Fruit fly (Drosophila melanogaster) whole organism, embryonic: ENCODE results near the gene Gbs-76A.
A peak's percentile ranks its signal among the peaks of the same experiment; 100 is the strongest.

ENCODE experiments used
- Blimp-1 ChIP-seq: fragments of 200-800 bp; sonication (Bioruptor generic); optimal IDR thresholded peaks from 3 replicates; lab custom pipeline; 2018; ENCODE audit warnings: missing biosample characterization, missing genetic modification characterization, mild to moderate bottlenecking, moderate library complexity, missing genetic modification reagents
- CG10147 ChIP-seq: fragments of 200-800 bp; sonication (Bioruptor generic); optimal IDR thresholded peaks from 2 replicates; lab custom pipeline; 2019; ENCODE audit warnings: missing biosample characterization, mild to moderate bottlenecking, missing genetic modification characterization, moderate library complexity
- CG1024 ChIP-seq: fragments of 200-800 bp; sonication (Bioruptor generic); IDR thresholded peaks from 2 replicates; pipeline ENCODE4 v1.3.6; 2022; ENCODE audit warnings: missing biosample characterization, missing genetic modification characterization
- CG12071 ChIP-seq: fragments of 200-800 bp; sonication (Bioruptor generic); optimal IDR thresholded peaks from 3 replicates; lab custom pipeline; 2018; ENCODE audit warnings: missing biosample characterization, mild to moderate bottlenecking, missing genetic modification characterization
- CG1233 ChIP-seq: fragments of 200-800 bp; sonication (Bioruptor generic); optimal IDR thresholded peaks from 4 replicates; lab custom pipeline; 2018; ENCODE audit warnings: missing biosample characterization, mild to moderate bottlenecking, missing genetic modification characterization
- CG12744 ChIP-seq: fragments of 200-800 bp; sonication (Bioruptor generic); optimal IDR thresholded peaks from 2 replicates; lab custom pipeline; 2016; ENCODE audit warnings: missing biosample characterization, missing genetic modification characterization
- CG13123 ChIP-seq: fragments of 200-800 bp; sonication (Bioruptor generic); optimal IDR thresholded peaks from 2 replicates; lab custom pipeline; 2016; ENCODE audit warnings: missing biosample characterization, missing genetic modification characterization
- CG15514 ChIP-seq: fragments of 200-800 bp; sonication (Bioruptor generic); optimal IDR thresholded peaks from 3 replicates; lab custom pipeline; 2017; ENCODE audit warnings: missing biosample characterization, missing genetic modification characterization, mild to moderate bottlenecking, moderate library complexity, missing genetic modification reagents
- CG17359 ChIP-seq: fragments of 200-800 bp; sonication (Bioruptor generic); optimal IDR thresholded peaks from 3 replicates; lab custom pipeline; 2018; ENCODE audit warnings: missing biosample characterization, mild to moderate bottlenecking, missing genetic modification characterization, moderate library complexity
- CG17385 ChIP-seq: fragments of 200-800 bp; sonication (Bioruptor generic); optimal IDR thresholded peaks from 3 replicates; lab custom pipeline; 2018; ENCODE audit warnings: missing biosample characterization, mild to moderate bottlenecking, missing genetic modification characterization
- CG1832 ChIP-seq: fragments of 200-800 bp; sonication (Bioruptor generic); optimal IDR thresholded peaks from 2 replicates; lab custom pipeline; 2017; ENCODE audit warnings: missing biosample characterization, mild to moderate bottlenecking, missing genetic modification characterization, inconsistent platforms
- CG18599 ChIP-seq: fragments of 200-800 bp; sonication (Bioruptor generic); optimal IDR thresholded peaks from 3 replicates; lab custom pipeline; 2017; ENCODE audit warnings: missing biosample characterization, missing genetic modification characterization, mild to moderate bottlenecking, moderate library complexity, missing genetic modification reagents
- CG33213 ChIP-seq: fragments of 200-800 bp; sonication (Bioruptor generic); optimal IDR thresholded peaks from 3 replicates; lab custom pipeline; 2016; ENCODE audit warnings: missing biosample characterization, missing genetic modification characterization
- CG4854 ChIP-seq: fragments of 200-800 bp; sonication (Bioruptor generic); optimal IDR thresholded peaks from 2 replicates; lab custom pipeline; 2016; ENCODE audit warnings: missing biosample characterization, missing genetic modification characterization, inconsistent platforms
- CG6654 ChIP-seq: fragments of 200-800 bp; sonication (Bioruptor generic); optimal IDR thresholded peaks from 2 replicates; lab custom pipeline; 2017; ENCODE audit warnings: missing biosample characterization, mild to moderate bottlenecking, missing genetic modification characterization
- CG7928 ChIP-seq: fragments of 200-800 bp; sonication (Bioruptor generic); optimal IDR thresholded peaks from 2 replicates; lab custom pipeline; 2017; ENCODE audit warnings: missing biosample characterization, mild to moderate bottlenecking, missing genetic modification characterization
- CG8388 ChIP-seq: fragments of 200-800 bp; sonication (Bioruptor generic); optimal IDR thresholded peaks from 2 replicates; lab custom pipeline; 2019; ENCODE audit warnings: missing biosample characterization, mild to moderate bottlenecking, missing genetic modification characterization, moderate library complexity
- CkIIα-i1 ChIP-seq: fragments of 200-800 bp; sonication (Bioruptor generic); IDR thresholded peaks from 2 replicates; pipeline ENCODE4 v1.3.6; 2022; ENCODE audit warnings: missing biosample characterization, missing genetic modification characterization
- ERR ChIP-seq: fragments of 200-800 bp; sonication (Bioruptor generic); optimal IDR thresholded peaks from 2 replicates; lab custom pipeline; 2016; ENCODE audit warnings: missing biosample characterization, missing genetic modification characterization
- HHEX ChIP-seq: fragments of 200-800 bp; sonication (Bioruptor generic); optimal IDR thresholded peaks from 3 replicates; lab custom pipeline; 2017; ENCODE audit warnings: missing biosample characterization, mild to moderate bottlenecking, missing genetic modification characterization, missing genetic modification reagents
- Hr78 ChIP-seq, 2 experiments: fragments of 200-800 bp in 1 of 2; fragments of >200 bp in 1 of 2; sonication (Bioruptor generic) in 1 of 2; optimal IDR thresholded peaks; 2 replicates each; lab custom pipeline; 2017 to 2019; ENCODE audit warnings: missing biosample characterization in 2 of 2, missing genetic modification characterization in 2 of 2, mild to moderate bottlenecking in 1 of 2, moderate library complexity in 1 of 2
- Hsf ChIP-seq: fragments of 200-800 bp; sonication (Bioruptor generic); optimal IDR thresholded peaks from 3 replicates; lab custom pipeline; 2016; ENCODE audit warnings: missing biosample characterization, missing genetic modification characterization
- Nf-YA ChIP-seq: fragments of 200-800 bp; sonication (Bioruptor generic); IDR thresholded peaks from 2 replicates; pipeline ENCODE4 v1.3.6; 2022; ENCODE audit warnings: missing biosample characterization, missing genetic modification characterization
- Ptx1 ChIP-seq: fragments of 200-800 bp; sonication (Bioruptor generic); IDR thresholded peaks from 2 replicates; pipeline ENCODE4 v1.3.6; 2022; ENCODE audit warnings: missing biosample characterization, missing genetic modification characterization
- Rfx ChIP-seq: fragments of 200-800 bp; sonication (Bioruptor generic); IDR thresholded peaks from 2 replicates; pipeline ENCODE4 v1.3.6; 2022; ENCODE audit warnings: missing biosample characterization, missing genetic modification characterization
- Sry-δ ChIP-seq: fragments of 200-800 bp; sonication (Bioruptor generic); optimal IDR thresholded peaks from 2 replicates; lab custom pipeline; 2016; ENCODE audit warnings: missing biosample characterization, missing genetic modification characterization
- Xrp1 ChIP-seq: fragments of 200-800 bp; sonication (Bioruptor generic); IDR thresholded peaks from 2 replicates; pipeline ENCODE4 v1.3.6; 2022; ENCODE audit warnings: missing biosample characterization, missing genetic modification characterization
- ase ChIP-seq: fragments of 200-800 bp; sonication (Bioruptor generic); IDR thresholded peaks from 3 replicates; pipeline ENCODE4 v1.3.6; 2022; ENCODE audit warnings: missing biosample characterization, missing genetic modification characterization
- cad ChIP-seq: fragments of >200 bp; optimal IDR thresholded peaks from 2 replicates; lab custom pipeline; 2017; ENCODE audit warnings: missing biosample characterization, missing genetic modification characterization
- dm ChIP-seq: fragments of 200-800 bp; sonication (Bioruptor generic); optimal IDR thresholded peaks from 3 replicates; lab custom pipeline; 2016; ENCODE audit warnings: missing biosample characterization, missing genetic modification characterization
- dmrt11E ChIP-seq: fragments of 200-800 bp; sonication (Bioruptor generic); optimal IDR thresholded peaks from 3 replicates; lab custom pipeline; 2018; ENCODE audit warnings: missing biosample characterization, mild to moderate bottlenecking, missing genetic modification characterization, moderate library complexity
- esg ChIP-seq: fragments of 200-800 bp; sonication (Bioruptor generic); conservative IDR thresholded peaks from 2 replicates; pipeline ENCODE4 v1.3.6; 2022; ENCODE audit warnings: missing biosample characterization, missing genetic modification characterization
- ftz-f1 ChIP-seq: fragments of 200-800 bp; sonication (Bioruptor generic); optimal IDR thresholded peaks from 2 replicates; lab custom pipeline; 2016; ENCODE audit warnings: missing biosample characterization, missing genetic modification characterization
- her ChIP-seq: fragments of 200-800 bp; sonication (Bioruptor generic); optimal IDR thresholded peaks from 2 replicates; lab custom pipeline; 2016; ENCODE audit warnings: missing biosample characterization, missing genetic modification characterization
- hkb ChIP-seq, 2 experiments: fragments of 200-800 bp in 1 of 2; fragments of >200 bp in 1 of 2; sonication (Bioruptor generic) in 1 of 2; IDR thresholded peaks in 1 of 2; optimal IDR thresholded peaks in 1 of 2; 2 replicates each; pipeline versions ENCODE4 v1.3.6 to Lab custom; 2017 to 2022; ENCODE audit warnings: missing biosample characterization in 1 of 2, missing genetic modification characterization in 1 of 2
- insv ChIP-seq, 2 experiments: fragments of 200-800 bp; sonication (Bioruptor generic); optimal IDR thresholded peaks; 3 replicates each; lab custom pipeline; 2016 to 2018; ENCODE audit warnings: missing biosample characterization in 2 of 2, missing genetic modification characterization in 2 of 2
- lola ChIP-seq, 3 experiments: fragments of >200 bp in 2 of 3; fragments of 200-800 bp in 1 of 3; sonication (Bioruptor generic) in 1 of 3; optimal IDR thresholded peaks; 2 replicates each; lab custom pipeline; 2017 to 2019; ENCODE audit warnings: missing biosample characterization in 3 of 3, missing genetic modification characterization in 3 of 3, mild to moderate bottlenecking in 1 of 3, moderate library complexity in 1 of 3
- maf-S ChIP-seq: fragments of 200-800 bp; sonication (Bioruptor generic); optimal IDR thresholded peaks from 2 replicates; lab custom pipeline; 2016; ENCODE audit warnings: missing biosample characterization, missing genetic modification characterization
- pan ChIP-seq, 4 experiments: fragments of >200 bp in 3 of 4; fragments of 200-800 bp in 1 of 4; sonication (Bioruptor generic) in 1 of 4; optimal IDR thresholded peaks in 3 of 4; IDR thresholded peaks in 1 of 4; 2 replicates each; pipeline versions ENCODE4 v1.3.6 to Lab custom; 2017 to 2022; ENCODE audit warnings: missing biosample characterization in 2 of 4, missing genetic modification characterization in 2 of 4, mixed read lengths in 1 of 4
- pfk ChIP-seq: fragments of 200-800 bp; sonication (Bioruptor generic); optimal IDR thresholded peaks from 2 replicates; lab custom pipeline; 2018; ENCODE audit warnings: missing biosample characterization, mild to moderate bottlenecking, missing genetic modification characterization, moderate library complexity
- pita ChIP-seq: fragments of 200-800 bp; sonication (Bioruptor generic); optimal IDR thresholded peaks from 2 replicates; lab custom pipeline; 2017; ENCODE audit warnings: missing biosample characterization, mild to moderate bottlenecking, missing genetic modification characterization
- run ChIP-seq: fragments of 200-800 bp; sonication (Bioruptor generic); optimal IDR thresholded peaks from 3 replicates; lab custom pipeline; 2018; ENCODE audit warnings: missing biosample characterization, mild to moderate bottlenecking, missing genetic modification characterization
- sc ChIP-seq, 3 experiments: fragments of >200 bp in 2 of 3; fragments of 200-800 bp in 1 of 3; sonication (Bioruptor generic) in 1 of 3; optimal IDR thresholded peaks; 2 replicates in 2 of 3; 3 replicates in 1 of 3; lab custom pipeline; 2017; ENCODE audit warnings: mild to moderate bottlenecking in 1 of 3, missing biosample characterization in 1 of 3, missing genetic modification characterization in 1 of 3, missing genetic modification reagents in 1 of 3
- seq ChIP-seq: fragments of 200-800 bp; sonication (Bioruptor generic); IDR thresholded peaks from 2 replicates; pipeline ENCODE4 v1.3.6; 2022; ENCODE audit warnings: missing biosample characterization, missing genetic modification characterization
- sob ChIP-seq: fragments of 200-800 bp; sonication (Bioruptor generic); IDR thresholded peaks from 2 replicates; pipeline ENCODE4 v1.3.6; 2022; ENCODE audit warnings: missing biosample characterization, missing genetic modification characterization
- sqz ChIP-seq: fragments of 200-800 bp; sonication (Bioruptor generic); optimal IDR thresholded peaks from 3 replicates; lab custom pipeline; 2018; ENCODE audit warnings: missing biosample characterization, mild to moderate bottlenecking, missing genetic modification characterization
- stc ChIP-seq: fragments of 200-800 bp; sonication (Bioruptor generic); IDR thresholded peaks from 2 replicates; pipeline ENCODE4 v1.3.6; 2022; ENCODE audit warnings: missing biosample characterization, missing genetic modification characterization
- twi ChIP-seq: fragments of 200-800 bp; optimal IDR thresholded peaks from 2 replicates; lab custom pipeline; 2019; ENCODE audit warnings: missing biosample characterization, mild to moderate bottlenecking, missing genetic modification characterization, moderate library complexity
- usp ChIP-seq: fragments of >200 bp; optimal IDR thresholded peaks from 2 replicates; lab custom pipeline; 2017; ENCODE audit warnings: missing biosample characterization, missing genetic modification characterization

Gbs-76A gene

DNA sequence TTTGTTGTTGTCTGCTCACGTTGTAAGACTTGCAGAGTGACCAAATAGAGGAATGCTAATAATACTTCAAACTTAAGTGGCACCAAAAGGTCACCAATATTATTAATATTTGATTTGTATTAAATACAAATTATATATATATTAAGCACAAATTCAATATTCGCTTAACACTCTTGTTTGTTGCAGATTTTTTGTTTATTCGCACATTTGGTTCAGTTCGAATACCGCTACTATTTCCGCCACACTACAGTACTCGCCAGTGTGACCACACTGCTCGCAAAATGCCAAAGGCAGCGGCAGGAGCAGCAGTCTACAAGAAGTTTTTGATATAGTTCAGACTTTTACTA lies 28.5 kb downstream of the Gbs-76A start, which contains the start of gene Max (continued):
- TF ChIP-seq Nf-YA (GFP tag; lab: Robert Waterston, UW) (peak; percentile 52), CG18599 (GFP tag; lab: Kevin White, UChicago) (peak; percentile 79), CG1233 (GFP tag; lab: Kevin White, UChicago) (peak; percentile 51), lola (GFP tag; optimal IDR thresholded peaks at IDR 0.05; lab: Kevin White, UChicago) (peak in 1 of 3 experiments; percentile 66), Ptx1 (GFP tag; lab: Robert Waterston, UW) (peak; percentile 67), ftz-f1 (GFP tag; lab: Kevin White, UChicago) (peak; percentile 12), run (tag; lab: Kevin White, UChicago) (no peak), Sry-δ (GFP tag; lab: Kevin White, UChicago) (peak; percentile 5), pita (no peak), CG6654 (GFP tag; lab: Kevin White, UChicago) (peak; percentile 26), cad (GFP tag; lab: Kevin White, UChicago) (no peak), Rfx (GFP tag; lab: Robert Waterston, UW) (peak; percentile 82), maf-S (GFP tag; lab: Kevin White, UChicago) (no peak), sqz (GFP tag; lab: Kevin White, UChicago) (peak; percentile 52), Hr78 (GFP tag; optimal IDR thresholded peaks at IDR 0.05; lab: Kevin White, UChicago) (peak in 1 of 2 experiments; percentile 96), dmrt11E (tag; lab: Kevin White, UChicago) (peak; percentile 63), CkIIα-i1 (GFP tag; lab: Robert Waterston, UW) (no peak), CG17359 (tag; lab: Kevin White, UChicago) (peak; percentile 71), insv (GFP tag; optimal IDR thresholded peaks at IDR 0.05; lab: Kevin White, UChicago) (peak in 1 of 2 experiments; percentile 37), esg (GFP tag; lab: Robert Waterston, UW) (peak; percentile 45), CG13123 (GFP tag; lab: Kevin White, UChicago) (peak; percentile 52), her (GFP tag; lab: Kevin White, UChicago) (no peak), twi (tag; lab: Kevin White, UChicago) (peak; percentile 53), CG17385 (GFP tag; lab: Kevin White, UChicago) (peak; percentile 72), CG12744 (no peak), CG8388 (peak; percentile 58), CG33213 (GFP tag; lab: Kevin White, UChicago) (peak; percentile 15), CG15514 (GFP tag; lab: Kevin White, UChicago) (peak; percentile 83), HHEX (GFP tag; lab: Kevin White, UChicago) (peak; percentile 39), sc (optimal IDR thresholded peaks at IDR 0.05; lab: Kevin White, UChicago) (no peak), sc (GFP tag; optimal IDR thresholded peaks at IDR 0.05; lab: Kevin White, UChicago) (peak; percentile 17), Xrp1 (GFP tag; lab: Robert Waterston, UW) (peak; percentile 78), Blimp-1 (GFP tag; lab: Kevin White, UChicago) (peak; percentile 70), dm (GFP tag; lab: Kevin White, UChicago) (peak; percentile 22), pan (optimal IDR thresholded peaks at IDR 0.05; lab: Kevin White, UChicago) (no peak), pan (GFP tag; optimal IDR thresholded peaks at IDR 0.05 in 1 of 2, IDR thresholded peaks at IDR 0.05 in 1 of 2) (peak in 1 of 2 experiments; percentile 83), stc (GFP tag; lab: Robert Waterston, UW) (peak; percentile 49; the same call in 1 of the 2 replicates), usp (no peak), sob (GFP tag; lab: Robert Waterston, UW) (peak; percentile 77), seq (GFP tag; lab: Robert Waterston, UW) (peak; percentile 57; the same call in 1 of the 2 replicates), CG1832 (GFP tag; lab: Kevin White, UChicago) (no peak), ase (GFP tag; lab: Robert Waterston, UW) (peak; percentile 67; the same call in 1 of the 3 replicates), CG10147 (no peak), CG12071 (GFP tag; lab: Kevin White, UChicago) (peak; percentile 36), CG4854 (GFP tag; lab: Kevin White, UChicago) (peak; percentile 3), hkb (optimal IDR thresholded peaks at IDR 0.05; lab: Kevin White, UChicago) (no peak), hkb (GFP tag; IDR thresholded peaks at IDR 0.05; lab: Robert Waterston, UW) (peak; percentile 79), CG1024 (GFP tag; lab: Robert Waterston, UW) (peak; percentile 36; the same call in 1 of the 2 replicates), CG7928 (no peak), ERR (GFP tag; lab: Kevin White, UChicago) (no peak), Hsf (peak; percentile 54), pfk (GFP tag; lab: Kevin White, UChicago) (no peak)
